Fruit fly (Drosophila melanogaster) whole organism, embryonic: ENCODE data around the gene Rassf.

Experiments used
- B-H1 ChIP-seq: fragments of 200-800 bp; sonication (Bioruptor generic); IDR thresholded peaks from 3 replicates; pipeline ENCODE4 v1.3.6; 2022; ENCODE audit warnings: missing biosample characterization, missing genetic modification characterization
- CG14050 ChIP-seq: fragments of 200-800 bp; sonication (Bioruptor generic); IDR thresholded peaks from 3 replicates; pipeline ENCODE4 v1.3.6; 2022; ENCODE audit warnings: missing biosample characterization, missing genetic modification characterization
- CG30020 ChIP-seq: fragments of 200-800 bp; optimal IDR thresholded peaks from 2 replicates; lab custom pipeline; 2019; ENCODE audit warnings: missing biosample characterization, mild to moderate bottlenecking, missing genetic modification characterization, moderate library complexity
- CG8359 ChIP-seq: fragments of 200-800 bp; sonication (Bioruptor generic); optimal IDR thresholded peaks from 2 replicates; lab custom pipeline; 2017; ENCODE audit warnings: missing biosample characterization, mild to moderate bottlenecking, missing genetic modification characterization, borderline replicate concordance
- Dll ChIP-seq: fragments of 200-800 bp; sonication (Bioruptor generic); IDR thresholded peaks from 4 replicates; pipeline ENCODE4 v1.3.6; 2022; ENCODE audit warnings: missing biosample characterization, missing genetic modification characterization; ENCODE audit not compliant: partially characterized antibody

dm6 chr3R:23110724-23111123, 7.0 kb downstream of the Rassf start:
- TF ChIP-seq CG8359 (GFP tag; lab: Kevin White, UChicago) (no peak), B-H1 (GFP tag; lab: Robert Waterston, UW) (no peak), CG14050 (no peak), CG30020 (tag; lab: Kevin White, UChicago) (no peak), Dll (GFP tag; lab: Robert Waterston, UW) (no peak)
